Fruit fly (Drosophila melanogaster) whole organism, pupa: ENCODE data around the gene Ndae1.

ENCODE experiments used
- CG10348 ChIP-seq: fragments of 200-800 bp; sonication (Bioruptor generic); IDR thresholded peaks from 2 replicates; pipeline ENCODE4 v1.3.6; 2022; ENCODE audit warnings: missing biosample characterization, missing genetic modification characterization
- CG13204 ChIP-seq: fragments of 200-800 bp; sonication (Bioruptor generic); optimal IDR thresholded peaks from 2 replicates; lab custom pipeline; 2018; ENCODE audit warnings: missing biosample characterization, mild to moderate bottlenecking, missing genetic modification characterization, moderate library complexity
- CG14655 ChIP-seq: fragments of 200-800 bp; sonication (Bioruptor generic); optimal IDR thresholded peaks from 3 replicates; lab custom pipeline; 2017; ENCODE audit warnings: mild to moderate bottlenecking, missing biosample characterization, missing genetic modification reagents, missing genetic modification characterization
- CG17806 ChIP-seq: fragments of 200-800 bp; sonication (Bioruptor generic); optimal IDR thresholded peaks from 2 replicates; lab custom pipeline; 2018; ENCODE audit warnings: missing biosample characterization, mild to moderate bottlenecking, missing genetic modification characterization, moderate library complexity
- CG32121 ChIP-seq: fragments of 200-800 bp; sonication (Bioruptor generic); IDR thresholded peaks from 2 replicates; pipeline ENCODE4 v1.3.6; 2022; ENCODE audit warnings: missing biosample characterization, missing genetic modification characterization
- CG8301 ChIP-seq: fragments of 200-800 bp; sonication (Bioruptor generic); optimal IDR thresholded peaks from 2 replicates; lab custom pipeline; 2018; ENCODE audit warnings: missing biosample characterization, mild to moderate bottlenecking, missing genetic modification characterization
- CG9948 ChIP-seq: fragments of 200-800 bp; sonication (Bioruptor generic); optimal IDR thresholded peaks from 2 replicates; lab custom pipeline; 2018; ENCODE audit warnings: missing biosample characterization, mild to moderate bottlenecking, missing genetic modification characterization, moderate library complexity
- D1 ChIP-seq: fragments of 200-800 bp; sonication (Bioruptor generic); optimal IDR thresholded peaks from 2 replicates; lab custom pipeline; 2018; ENCODE audit warnings: missing biosample characterization, mild to moderate bottlenecking, missing genetic modification characterization, moderate library complexity
- Ets98B ChIP-seq: fragments of 200-800 bp; sonication (Bioruptor generic); IDR thresholded peaks from 2 replicates; pipeline ENCODE4 v1.3.6; 2022; ENCODE audit warnings: missing biosample characterization, missing genetic modification characterization
- Snoo ChIP-seq: fragments of 200-800 bp; sonication (Bioruptor generic); optimal IDR thresholded peaks from 3 replicates; lab custom pipeline; 2017; ENCODE audit warnings: missing biosample characterization, mild to moderate bottlenecking, missing genetic modification characterization, inconsistent platforms
- fd96Ca ChIP-seq: fragments of 200-800 bp; sonication (Bioruptor generic); IDR thresholded peaks from 3 replicates; pipeline ENCODE4 v1.3.6; 2022; ENCODE audit warnings: missing biosample characterization, missing genetic modification characterization

- TF ChIP-seq CG8301 (no peak), CG32121 (GFP tag; lab: Robert Waterston, UW) (no peak), Ets98B (GFP tag; lab: Robert Waterston, UW) (no peak), CG17806 (tag; lab: Kevin White, UChicago) (no peak), CG10348 (no peak), D1 (tag; lab: Kevin White, UChicago) (no peak), CG14655 (GFP tag; lab: Kevin White, UChicago) (no peak), Snoo (no peak), fd96Ca (GFP tag; lab: Robert Waterston, UW) (no peak), CG9948 (tag; lab: Kevin White, UChicago) (no peak), CG13204 (GFP tag; lab: Kevin White, UChicago) (no peak)
Observed at dm6 chr2L:7257212-7257611, 8.1 kb upstream of the Ndae1 start, which contains the start of gene CG31909.
